Worm (Caenorhabditis elegans) whole organism, L3 larva: ENCODE data around the gene acly-1.

Source experiments
- R02D3.7 ChIP-seq: fragments of 150-350 bp; optimal IDR thresholded peaks from 2 replicates; lab custom pipeline; 2014; ENCODE audit warnings: missing biosample characterization, missing genetic modification characterization
- aly-2 ChIP-seq: fragments of 150-350 bp; optimal IDR thresholded peaks from 2 replicates; lab custom pipeline; 2014; ENCODE audit warnings: missing biosample characterization, missing genetic modification characterization
- ama-1 ChIP-seq: fragments of 150-350 bp; optimal IDR thresholded peaks from 2 replicates; lab custom pipeline; 2018
- ceh-16 ChIP-seq: sonication (generic microtip); optimal IDR thresholded peaks from 2 replicates; lab custom pipeline; 2017; ENCODE audit warnings: missing biosample characterization, missing genetic modification characterization
- ceh-28 ChIP-seq: fragments of 150-350 bp; optimal IDR thresholded peaks from 2 replicates; lab custom pipeline; 2014; ENCODE audit warnings: missing biosample characterization, missing genetic modification reagents, missing genetic modification characterization
- egl-27 ChIP-seq: sonication (generic microtip); optimal IDR thresholded peaks from 4 replicates; lab custom pipeline; 2017; ENCODE audit warnings: missing biosample characterization, missing genetic modification reagents, missing genetic modification characterization
- egl-5 ChIP-seq: fragments of 150-350 bp; optimal IDR thresholded peaks from 2 replicates; lab custom pipeline; 2017; ENCODE audit warnings: missing biosample characterization, missing genetic modification reagents, missing genetic modification characterization, inconsistent platforms
- elt-1 ChIP-seq: fragments of 150-350 bp; optimal IDR thresholded peaks from 2 replicates; lab custom pipeline; 2014; ENCODE audit warnings: missing biosample characterization, missing genetic modification characterization
- elt-2 ChIP-seq: sonication (generic microtip); optimal IDR thresholded peaks from 2 replicates; lab custom pipeline; 2016; ENCODE audit warnings: missing genetic modification reagents, mild to moderate bottlenecking, missing genetic modification characterization, missing compliant biosample characterization
- elt-3 ChIP-seq, 3 experiments: fragments of 150-350 bp in 1 of 3; sonication (generic microtip) in 2 of 3; optimal IDR thresholded peaks; 2 replicates in 2 of 3; 4 replicates in 1 of 3; lab custom pipeline; 2014 to 2017; ENCODE audit warnings: missing biosample characterization in 3 of 3, missing genetic modification characterization in 3 of 3
- eor-1 ChIP-seq, 2 experiments: fragments of 150-350 bp; optimal IDR thresholded peaks; 2 replicates each; lab custom pipeline; 2014 to 2018; ENCODE audit warnings: missing biosample characterization in 2 of 2, missing genetic modification characterization in 2 of 2
- fkh-2 ChIP-seq: fragments of 150-350 bp; optimal IDR thresholded peaks from 2 replicates; lab custom pipeline; 2014; ENCODE audit warnings: missing biosample characterization, missing genetic modification reagents, missing genetic modification characterization
- hmg-11 ChIP-seq: sonication (generic microtip); optimal IDR thresholded peaks from 2 replicates; lab custom pipeline; 2016; ENCODE audit warnings: missing genetic modification characterization, missing compliant biosample characterization
- jun-1 ChIP-seq: fragments of 150-350 bp; optimal IDR thresholded peaks from 2 replicates; lab custom pipeline; 2014; ENCODE audit warnings: missing biosample characterization, missing genetic modification reagents, missing genetic modification characterization
- lin-15B ChIP-seq: fragments of 150-350 bp; optimal IDR thresholded peaks from 2 replicates; lab custom pipeline; 2014; ENCODE audit warnings: missing biosample characterization, missing genetic modification characterization
- lin-39 ChIP-seq: fragments of 150-350 bp; optimal IDR thresholded peaks from 2 replicates; lab custom pipeline; 2018; ENCODE audit warnings: missing biosample characterization, missing genetic modification reagents, missing genetic modification characterization
- lsy-12 ChIP-seq: sonication (generic microtip); optimal IDR thresholded peaks from 2 replicates; lab custom pipeline; 2016; ENCODE audit warnings: mild to moderate bottlenecking, missing genetic modification characterization, missing compliant biosample characterization
- mdl-1 ChIP-seq: fragments of 150-350 bp; optimal IDR thresholded peaks from 2 replicates; lab custom pipeline; 2014; ENCODE audit warnings: missing biosample characterization, missing genetic modification characterization
- nfya-1 ChIP-seq: sonication (generic microtip); optimal IDR thresholded peaks from 2 replicates; lab custom pipeline; 2017; ENCODE audit warnings: missing genetic modification characterization, mild to moderate bottlenecking, missing compliant biosample characterization, antibody characterized with exemption, moderate library complexity; ENCODE audit not compliant: insufficient read depth
- nhr-11 ChIP-seq: fragments of 150-350 bp; optimal IDR thresholded peaks from 2 replicates; lab custom pipeline; 2014; ENCODE audit warnings: missing biosample characterization, missing genetic modification characterization
- nhr-23 ChIP-seq: fragments of 150-350 bp; optimal IDR thresholded peaks from 2 replicates; lab custom pipeline; 2014; ENCODE audit warnings: missing biosample characterization, missing genetic modification reagents, missing genetic modification characterization
- nhr-237 ChIP-seq: fragments of 150-350 bp; optimal IDR thresholded peaks from 2 replicates; lab custom pipeline; 2014; ENCODE audit warnings: missing biosample characterization, missing genetic modification characterization
- nhr-25 ChIP-seq: sonication (generic microtip); optimal IDR thresholded peaks from 2 replicates; lab custom pipeline; 2017; ENCODE audit warnings: missing biosample characterization, missing genetic modification characterization
- nhr-28 ChIP-seq: fragments of 150-350 bp; optimal IDR thresholded peaks from 2 replicates; lab custom pipeline; 2014; ENCODE audit warnings: missing biosample characterization, missing genetic modification characterization
- nhr-43 ChIP-seq: sonication (generic microtip); optimal IDR thresholded peaks from 2 replicates; lab custom pipeline; 2016; ENCODE audit warnings: mild to moderate bottlenecking, missing genetic modification characterization, missing compliant biosample characterization; ENCODE audit not compliant: poor library complexity, severe bottlenecking
- nhr-76 ChIP-seq: fragments of 150-350 bp; sonication (generic microtip); optimal IDR thresholded peaks from 5 replicates; lab custom pipeline; 2014; ENCODE audit warnings: missing biosample characterization, missing genetic modification characterization
- pha-4 ChIP-seq: fragments of 150-350 bp; optimal IDR thresholded peaks from 2 replicates; lab custom pipeline; 2014; ENCODE audit warnings: missing biosample characterization, missing genetic modification reagents, missing genetic modification characterization
- pqm-1 ChIP-seq: fragments of 150-350 bp; optimal IDR thresholded peaks from 2 replicates; lab custom pipeline; 2017; ENCODE audit warnings: missing biosample characterization, missing genetic modification characterization, inconsistent platforms
- skn-1 ChIP-seq: fragments of 150-350 bp; optimal IDR thresholded peaks from 2 replicates; lab custom pipeline; 2014; ENCODE audit warnings: missing biosample characterization, missing genetic modification characterization
- snpc-4 ChIP-seq: fragments of 150-350 bp; optimal IDR thresholded peaks from 2 replicates; lab custom pipeline; 2014; ENCODE audit warnings: missing biosample characterization, missing genetic modification characterization
- tbx-2 ChIP-seq: sonication (generic microtip); optimal IDR thresholded peaks from 2 replicates; lab custom pipeline; 2016; ENCODE audit warnings: mild to moderate bottlenecking, missing genetic modification characterization, missing compliant biosample characterization
- unc-39 ChIP-seq: sonication (generic microtip); optimal IDR thresholded peaks from 4 replicates; lab custom pipeline; 2017; ENCODE audit warnings: missing biosample characterization, missing genetic modification characterization
- unc-62 ChIP-seq: fragments of 150-350 bp; sonication (generic microtip); optimal IDR thresholded peaks from 4 replicates; lab custom pipeline; 2014; ENCODE audit warnings: missing biosample characterization, missing genetic modification reagents, missing genetic modification characterization
- ztf-4 ChIP-seq: fragments of 150-350 bp; optimal IDR thresholded peaks from 2 replicates; lab custom pipeline; 2014; ENCODE audit warnings: missing biosample characterization, missing genetic modification characterization

The acly-1 gene

ce11 chrX:1502490-1502889, 23.1 kb downstream of the acly-1 start, which contains the start of gene F09E10.1:
TSS of gene F09E10.1 (plus strand) at chrX:1502790.
- TF ChIP-seq nhr-76 (no peak), nfya-1 (no peak), ztf-4 (tag; lab: Kevin White, UChicago) (no peak)

- TF ChIP-seq ceh-16 (tag; lab: Kevin White, UChicago) (no peak), lin-15B (tag; lab: Kevin White, UChicago) (no peak), unc-62 (no peak)
Observed at ce11 chrX:1502914-1503313, 23.6 kb downstream of the acly-1 start.

- TF ChIP-seq nhr-28 (tag; lab: Kevin White, UChicago) (no peak), nhr-23 (tag; lab: Kevin White, UChicago) (peak; percentile 11), lsy-12 (tag; lab: Kevin White, UChicago) (peak; percentile 66), pha-4 (tag; lab: Kevin White, UChicago) (peak; percentile 92), jun-1 (tag; lab: Kevin White, UChicago) (peak; percentile 79), unc-39 (no peak), aly-2 (tag; lab: Kevin White, UChicago) (no peak), pqm-1 (tag; lab: Kevin White, UChicago) (peak; percentile 53), ztf-4 (tag; lab: Kevin White, UChicago) (peak; percentile 89), egl-5 (tag; lab: Kevin White, UChicago) (no peak), ceh-28 (tag; lab: Kevin White, UChicago) (peak; percentile 28), nhr-43 (peak; percentile 5), ama-1 (peak; percentile 39)
Observed at ce11 chrX:1503698-1504501, 24.6 kb downstream of the acly-1 start.

- TF ChIP-seq skn-1 (tag; lab: Kevin White, UChicago) (peak; percentile 20), nhr-43 (peak; percentile 83), egl-27 (tag; lab: Kevin White, UChicago) (no peak), hmg-11 (no peak), nhr-25 (tag; lab: Kevin White, UChicago) (peak; percentile 83), nhr-237 (no peak), lin-39 (tag; lab: Kevin White, UChicago) (peak; percentile 21), fkh-2 (no peak), lsy-12 (tag; lab: Kevin White, UChicago) (peak; percentile 60), eor-1 (tag; optimal IDR thresholded peaks at IDR 0.05; lab: Kevin White, UChicago) (peak in 1 of 2 experiments; percentile 66), snpc-4 (tag; lab: Kevin White, UChicago) (no peak), R02D3.7 (tag; lab: Kevin White, UChicago) (peak; percentile 26), pha-4 (tag; lab: Kevin White, UChicago) (peak; percentile 100), ceh-28 (tag; lab: Kevin White, UChicago) (peak; percentile 66), unc-62 (no peak), tbx-2 (tag; lab: Kevin White, UChicago) (peak; percentile 31), nfya-1 (peak; percentile 49), lin-15B (tag; lab: Kevin White, UChicago) (peak; percentile 27), nhr-23 (tag; lab: Kevin White, UChicago) (peak; percentile 77), elt-3 (tag; optimal IDR thresholded peaks at IDR 0.05; lab: Kevin White, UChicago) (no peak), nhr-11 (tag; lab: Kevin White, UChicago) (peak; percentile 87), egl-5 (tag; lab: Kevin White, UChicago) (peak; percentile 40), pqm-1 (tag; lab: Kevin White, UChicago) (peak; percentile 95), elt-1 (tag; lab: Kevin White, UChicago) (peak; percentile 62), jun-1 (tag; lab: Kevin White, UChicago) (peak; percentile 94), ama-1 (peak; percentile 100), elt-2 (tag; lab: Kevin White, UChicago) (peak; percentile 93), mdl-1 (tag; lab: Kevin White, UChicago) (peak; percentile 9)
- TF ChIP-seq, all 47 proteins: peak for 21
Observed at ce11 chrX:1504529-1505080, 25.3 kb downstream of the acly-1 start.
